Worm (Caenorhabditis elegans) whole organism, L3 larva: ENCODE results near the gene F40G12.9.

ENCODE experiments used
- R02D3.7 ChIP-seq: fragments of 150-350 bp; optimal IDR thresholded peaks from 2 replicates; lab custom pipeline; 2014; ENCODE audit warnings: missing biosample characterization, missing genetic modification characterization
- ZK546.5 ChIP-seq: sonication (generic microtip); optimal IDR thresholded peaks from 2 replicates; lab custom pipeline; 2017; ENCODE audit warnings: missing biosample characterization, missing genetic modification characterization
- aly-2 ChIP-seq: fragments of 150-350 bp; optimal IDR thresholded peaks from 2 replicates; lab custom pipeline; 2014; ENCODE audit warnings: missing biosample characterization, missing genetic modification characterization
- ama-1 ChIP-seq: fragments of 150-350 bp; optimal IDR thresholded peaks from 2 replicates; lab custom pipeline; 2018
- ceh-16 ChIP-seq: sonication (generic microtip); optimal IDR thresholded peaks from 2 replicates; lab custom pipeline; 2017; ENCODE audit warnings: missing biosample characterization, missing genetic modification characterization
- ceh-28 ChIP-seq: fragments of 150-350 bp; optimal IDR thresholded peaks from 2 replicates; lab custom pipeline; 2014; ENCODE audit warnings: missing biosample characterization, missing genetic modification reagents, missing genetic modification characterization
- ceh-82 ChIP-seq: fragments of 150-350 bp; optimal IDR thresholded peaks from 2 replicates; lab custom pipeline; 2014; ENCODE audit warnings: missing biosample characterization, missing genetic modification characterization
- ceh-9 ChIP-seq: sonication (generic microtip); optimal IDR thresholded peaks from 2 replicates; lab custom pipeline; 2018; ENCODE audit warnings: missing biosample characterization, missing genetic modification characterization
- egl-27 ChIP-seq: sonication (generic microtip); optimal IDR thresholded peaks from 4 replicates; lab custom pipeline; 2017; ENCODE audit warnings: missing biosample characterization, missing genetic modification reagents, missing genetic modification characterization
- elt-2 ChIP-seq: sonication (generic microtip); optimal IDR thresholded peaks from 2 replicates; lab custom pipeline; 2016; ENCODE audit warnings: missing genetic modification reagents, mild to moderate bottlenecking, missing genetic modification characterization, missing compliant biosample characterization
- elt-3 ChIP-seq, 3 experiments: fragments of 150-350 bp in 1 of 3; sonication (generic microtip) in 2 of 3; optimal IDR thresholded peaks; 2 replicates in 2 of 3; 4 replicates in 1 of 3; lab custom pipeline; 2014 to 2017; ENCODE audit warnings: missing biosample characterization in 3 of 3, missing genetic modification characterization in 3 of 3
- hmg-11 ChIP-seq: sonication (generic microtip); optimal IDR thresholded peaks from 2 replicates; lab custom pipeline; 2016; ENCODE audit warnings: missing genetic modification characterization, missing compliant biosample characterization
- jun-1 ChIP-seq: fragments of 150-350 bp; optimal IDR thresholded peaks from 2 replicates; lab custom pipeline; 2014; ENCODE audit warnings: missing biosample characterization, missing genetic modification reagents, missing genetic modification characterization
- lin-15B ChIP-seq: fragments of 150-350 bp; optimal IDR thresholded peaks from 2 replicates; lab custom pipeline; 2014; ENCODE audit warnings: missing biosample characterization, missing genetic modification characterization
- lin-39 ChIP-seq: fragments of 150-350 bp; optimal IDR thresholded peaks from 2 replicates; lab custom pipeline; 2018; ENCODE audit warnings: missing biosample characterization, missing genetic modification reagents, missing genetic modification characterization
- lsy-12 ChIP-seq: sonication (generic microtip); optimal IDR thresholded peaks from 2 replicates; lab custom pipeline; 2016; ENCODE audit warnings: mild to moderate bottlenecking, missing genetic modification characterization, missing compliant biosample characterization
- mml-1 ChIP-seq: fragments of 150-350 bp; sonication (generic microtip); optimal IDR thresholded peaks from 3 replicates; lab custom pipeline; 2014; ENCODE audit warnings: missing biosample characterization, missing genetic modification characterization
- nhr-12 ChIP-seq: fragments of 150-350 bp; optimal IDR thresholded peaks from 2 replicates; lab custom pipeline; 2014; ENCODE audit warnings: missing biosample characterization, missing genetic modification characterization
- nhr-23 ChIP-seq: fragments of 150-350 bp; optimal IDR thresholded peaks from 2 replicates; lab custom pipeline; 2014; ENCODE audit warnings: missing biosample characterization, missing genetic modification reagents, missing genetic modification characterization
- nhr-237 ChIP-seq: fragments of 150-350 bp; optimal IDR thresholded peaks from 2 replicates; lab custom pipeline; 2014; ENCODE audit warnings: missing biosample characterization, missing genetic modification characterization
- nhr-25 ChIP-seq: sonication (generic microtip); optimal IDR thresholded peaks from 2 replicates; lab custom pipeline; 2017; ENCODE audit warnings: missing biosample characterization, missing genetic modification characterization
- nhr-28 ChIP-seq: fragments of 150-350 bp; optimal IDR thresholded peaks from 2 replicates; lab custom pipeline; 2014; ENCODE audit warnings: missing biosample characterization, missing genetic modification characterization
- nhr-43 ChIP-seq: sonication (generic microtip); optimal IDR thresholded peaks from 2 replicates; lab custom pipeline; 2016; ENCODE audit warnings: mild to moderate bottlenecking, missing genetic modification characterization, missing compliant biosample characterization; ENCODE audit not compliant: poor library complexity, severe bottlenecking
- nhr-76 ChIP-seq: fragments of 150-350 bp; sonication (generic microtip); optimal IDR thresholded peaks from 5 replicates; lab custom pipeline; 2014; ENCODE audit warnings: missing biosample characterization, missing genetic modification characterization
- pha-4 ChIP-seq: fragments of 150-350 bp; optimal IDR thresholded peaks from 2 replicates; lab custom pipeline; 2014; ENCODE audit warnings: missing biosample characterization, missing genetic modification reagents, missing genetic modification characterization
- pqm-1 ChIP-seq: fragments of 150-350 bp; optimal IDR thresholded peaks from 2 replicates; lab custom pipeline; 2017; ENCODE audit warnings: missing biosample characterization, missing genetic modification characterization, inconsistent platforms
- sea-2 ChIP-seq: fragments of 150-350 bp; sonication (generic microtip); optimal IDR thresholded peaks from 4 replicates; lab custom pipeline; 2014; ENCODE audit warnings: missing biosample characterization, missing genetic modification reagents, missing genetic modification characterization
- skn-1 ChIP-seq: fragments of 150-350 bp; optimal IDR thresholded peaks from 2 replicates; lab custom pipeline; 2014; ENCODE audit warnings: missing biosample characterization, missing genetic modification characterization
- snpc-4 ChIP-seq: fragments of 150-350 bp; optimal IDR thresholded peaks from 2 replicates; lab custom pipeline; 2014; ENCODE audit warnings: missing biosample characterization, missing genetic modification characterization
- tbx-2 ChIP-seq: sonication (generic microtip); optimal IDR thresholded peaks from 2 replicates; lab custom pipeline; 2016; ENCODE audit warnings: mild to moderate bottlenecking, missing genetic modification characterization, missing compliant biosample characterization
- unc-62 ChIP-seq: fragments of 150-350 bp; sonication (generic microtip); optimal IDR thresholded peaks from 4 replicates; lab custom pipeline; 2014; ENCODE audit warnings: missing biosample characterization, missing genetic modification reagents, missing genetic modification characterization
- zag-1 ChIP-seq: fragments of 150-350 bp; optimal IDR thresholded peaks from 2 replicates; lab custom pipeline; 2014; ENCODE audit warnings: missing biosample characterization, missing genetic modification characterization
- ztf-11 ChIP-seq: fragments of 150-350 bp; optimal IDR thresholded peaks from 2 replicates; lab custom pipeline; 2014; ENCODE audit warnings: missing biosample characterization, missing genetic modification characterization
- ztf-4 ChIP-seq: fragments of 150-350 bp; optimal IDR thresholded peaks from 2 replicates; lab custom pipeline; 2014; ENCODE audit warnings: missing biosample characterization, missing genetic modification characterization

Gene F40G12.9

ce11 chrV:14282222-14282709 is at the start of gene F40G12.9, which contains the start of gene srt-74:
Gene F40G12.9, plus strand, starts transcription at chrV:14282659.
Gene srt-74, minus strand, starts transcription at chrV:14282322.
- TF ChIP-seq lsy-12 (tag; lab: Kevin White, UChicago) (no peak), ceh-16 (tag; lab: Kevin White, UChicago) (no peak), sea-2 (no peak), egl-27 (tag; lab: Kevin White, UChicago) (no peak), nhr-25 (no peak), unc-62 (GFP tag; lab: Kevin White, UChicago) (no peak), nhr-43 (tag; lab: Kevin White, UChicago) (no peak), skn-1 (tag; lab: Kevin White, UChicago) (no peak), mml-1 (tag; lab: Kevin White, UChicago) (no peak)

ce11 chrV:14235942-14236341 is 46.5 kb upstream of the F40G12.9 start, which contains the start of gene ent-3:
Gene ent-3, minus strand, starts transcription at chrV:14236042.
- TF ChIP-seq ztf-4 = no peak
- TF ChIP-seq ama-1 (lab: Kevin White, UChicago) = no peak
- no peak for TF ChIP-seq elt-2 (tag; lab: Kevin White, UChicago)
- no peak for TF ChIP-seq unc-62 (GFP tag; lab: Kevin White, UChicago)
- TF ChIP-seq ceh-28 (tag; lab: Kevin White, UChicago) = no peak

ce11 chrV:14240694-14241201 is 41.7 kb upstream of the F40G12.9 start, which contains the start of gene K02E11.10:
Gene K02E11.10, minus strand, starts transcription at chrV:14241151.
- no peak for TF ChIP-seq ceh-28 (tag; lab: Kevin White, UChicago)

ce11 chrV:14243904-14244303 is 38.6 kb upstream of the F40G12.9 start, which contains the start of gene sre-7:
Gene sre-7, plus strand, starts transcription at chrV:14244204.
- TF ChIP-seq ztf-11 (tag; lab: Kevin White, UChicago) = no peak
- TF ChIP-seq elt-3 (tag; optimal IDR thresholded peaks at IDR 0.05; lab: Kevin White, UChicago) = no peak
- no peak for TF ChIP-seq hmg-11 (tag; lab: Kevin White, UChicago)
- TF ChIP-seq R02D3.7 (tag; lab: Kevin White, UChicago) = no peak
- no peak for TF ChIP-seq nhr-12 (tag; lab: Kevin White, UChicago)
- TF ChIP-seq lin-15B (tag; lab: Kevin White, UChicago) = no peak
- no peak for TF ChIP-seq sea-2
- TF ChIP-seq nhr-43 (tag; lab: Kevin White, UChicago) = no peak
- TF ChIP-seq ceh-82 = no peak
- TF ChIP-seq pqm-1 (tag; lab: Kevin White, UChicago) = no peak

ce11 chrV:14246761-14247160 is 35.7 kb upstream of the F40G12.9 start, which contains the start of gene K02E11.3:
Gene K02E11.3, minus strand, starts transcription at chrV:14246861.
- TF ChIP-seq R02D3.7 (tag; lab: Kevin White, UChicago) = no peak
- TF ChIP-seq nhr-76 = no peak
- TF ChIP-seq nhr-12 (tag; lab: Kevin White, UChicago) = no peak
- TF ChIP-seq pqm-1 (tag; lab: Kevin White, UChicago) = no peak
- TF ChIP-seq aly-2 = no peak
- TF ChIP-seq ceh-9 (tag; lab: Kevin White, UChicago) = no peak
- no peak for TF ChIP-seq zag-1
- no peak for TF ChIP-seq lin-39
- no peak for TF ChIP-seq ceh-16 (tag; lab: Kevin White, UChicago)
- no peak for TF ChIP-seq nhr-28 (tag; lab: Kevin White, UChicago)
- TF ChIP-seq ztf-4 = no peak
- no peak for TF ChIP-seq snpc-4 (tag; lab: Kevin White, UChicago)
- no peak for TF ChIP-seq ztf-11 (tag; lab: Kevin White, UChicago)
- TF ChIP-seq jun-1 (tag; lab: Kevin White, UChicago) = no peak

- TF ChIP-seq aly-2 = no peak
- TF ChIP-seq pha-4 (tag; lab: Kevin White, UChicago) = no peak
- no peak for TF ChIP-seq mml-1 (tag; lab: Kevin White, UChicago)
- no peak for TF ChIP-seq ZK546.5 (tag; lab: Kevin White, UChicago)
- TF ChIP-seq tbx-2 (tag; lab: Kevin White, UChicago) = no peak
- TF ChIP-seq elt-2 (tag; lab: Kevin White, UChicago) = no peak
- TF ChIP-seq nhr-237 (tag; lab: Kevin White, UChicago) = no peak
- TF ChIP-seq snpc-4 (tag; lab: Kevin White, UChicago) = no peak
- TF ChIP-seq nhr-12 (tag; lab: Kevin White, UChicago) = no peak
- TF ChIP-seq nhr-23 = no peak
- no peak for TF ChIP-seq ztf-4
- TF ChIP-seq lin-39 = no peak
- no peak for TF ChIP-seq sea-2
- no peak for TF ChIP-seq jun-1 (tag; lab: Kevin White, UChicago)
Measured at ce11 chrV:14248025-14248424, 34.4 kb upstream of the F40G12.9 start, which contains the start of gene K02E11.4. Gene K02E11.4, minus strand, starts transcription at chrV:14248125.
